Fruit fly (Drosophila melanogaster) Kc167 (cell line): ENCODE data around the gene CG8814.

Experiments used
- Myc ChIP-seq: fragments of >200 bp; optimal IDR thresholded peaks from 2 replicates; lab custom pipeline; 2017; ENCODE audit warnings: missing external identifiers
- Sin3A ChIP-seq: fragments of >200 bp; optimal IDR thresholded peaks from 2 replicates; lab custom pipeline; 2018; ENCODE audit warnings: missing external identifiers
- h ChIP-seq: fragments of >200 bp; optimal IDR thresholded peaks from 3 replicates; lab custom pipeline; 2018; ENCODE audit warnings: missing external identifiers
- insv ChIP-seq: fragments of >200 bp; optimal IDR thresholded peaks from 3 replicates; lab custom pipeline; 2018; ENCODE audit warnings: missing external identifiers
- psq ChIP-seq: fragments of >200 bp; optimal IDR thresholded peaks from 2 replicates; lab custom pipeline; 2017; ENCODE audit warnings: missing external identifiers
- ttk ChIP-seq: sonication (Bioruptor generic); optimal IDR thresholded peaks from 2 replicates; lab custom pipeline; 2017; ENCODE audit warnings: missing external identifiers

Gene CG8814

dm6 chr2L:2855773-2856615 is 18.7 kb upstream of the CG8814 start, which contains the start of the genes CG3104 and RpS21:
Gene CG3104, minus strand, starts transcription at chr2L:2855778.
Gene RpS21, plus strand, starts transcription at chr2L:2856070.
- TF ChIP-seq psq (lab: Kevin White, UChicago), result no peak
- no peak for TF ChIP-seq insv (lab: Kevin White, UChicago)
- TF ChIP-seq h (lab: Kevin White, UChicago), result no peak
- no peak for TF ChIP-seq ttk (lab: Kevin White, UChicago)
- TF ChIP-seq Sin3A, result no peak
- no peak for TF ChIP-seq Myc (lab: Kevin White, UChicago)

DNA sequence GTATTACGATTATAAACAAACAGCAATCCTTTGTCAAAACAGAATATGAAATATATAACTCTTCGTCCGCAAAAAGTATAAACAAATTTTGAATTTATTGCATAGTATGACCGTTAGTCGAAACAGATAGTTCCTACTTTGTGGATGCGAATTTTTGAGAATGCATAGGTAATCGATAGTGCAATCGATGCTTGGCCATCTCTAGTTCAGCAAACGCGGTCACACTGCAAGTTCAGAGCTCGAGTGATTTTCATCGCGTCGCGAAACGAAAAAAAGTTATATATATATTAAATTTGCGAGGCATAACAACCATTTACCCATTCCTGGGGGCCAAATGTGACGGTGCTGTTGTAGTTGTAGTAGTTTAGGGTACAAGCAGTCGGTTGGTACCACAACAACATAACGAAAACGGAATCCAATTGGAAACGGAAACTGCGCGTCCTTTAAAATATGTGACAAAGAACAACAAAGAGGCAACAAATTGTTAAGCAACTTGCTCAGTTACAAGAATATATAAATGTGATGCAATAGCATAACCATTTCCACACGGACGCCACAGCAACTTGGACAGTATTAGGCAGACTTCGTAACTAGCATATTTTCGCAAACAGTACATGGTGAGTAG is 17.6 kb upstream of the CG8814 start, which contains the start of gene CG2991:
CG2991 (plus strand) TSS at position 205 of the 625 bp plus-strand sequence.
- TF ChIP-seq psq (lab: Kevin White, UChicago), result no peak
- TF ChIP-seq Sin3A, result no peak

dm6 chr2L:2857862-2858734 is 16.6 kb upstream of the CG8814 start:
- TF ChIP-seq ttk (lab: Kevin White, UChicago) (no peak), Myc (lab: Kevin White, UChicago) (no peak), insv (lab: Kevin White, UChicago) (no peak), Sin3A (no peak), h (lab: Kevin White, UChicago) (no peak), psq (lab: Kevin White, UChicago) (no peak)

- TF ChIP-seq Sin3A (no peak), h (lab: Kevin White, UChicago) (no peak), Myc (lab: Kevin White, UChicago) (no peak), ttk (lab: Kevin White, UChicago) (no peak), psq (lab: Kevin White, UChicago) (no peak), insv (lab: Kevin White, UChicago) (no peak)
These were observed 13.4 kb upstream of the CG8814 start for dm6 chr2L:2861140-2861884.

DNA sequence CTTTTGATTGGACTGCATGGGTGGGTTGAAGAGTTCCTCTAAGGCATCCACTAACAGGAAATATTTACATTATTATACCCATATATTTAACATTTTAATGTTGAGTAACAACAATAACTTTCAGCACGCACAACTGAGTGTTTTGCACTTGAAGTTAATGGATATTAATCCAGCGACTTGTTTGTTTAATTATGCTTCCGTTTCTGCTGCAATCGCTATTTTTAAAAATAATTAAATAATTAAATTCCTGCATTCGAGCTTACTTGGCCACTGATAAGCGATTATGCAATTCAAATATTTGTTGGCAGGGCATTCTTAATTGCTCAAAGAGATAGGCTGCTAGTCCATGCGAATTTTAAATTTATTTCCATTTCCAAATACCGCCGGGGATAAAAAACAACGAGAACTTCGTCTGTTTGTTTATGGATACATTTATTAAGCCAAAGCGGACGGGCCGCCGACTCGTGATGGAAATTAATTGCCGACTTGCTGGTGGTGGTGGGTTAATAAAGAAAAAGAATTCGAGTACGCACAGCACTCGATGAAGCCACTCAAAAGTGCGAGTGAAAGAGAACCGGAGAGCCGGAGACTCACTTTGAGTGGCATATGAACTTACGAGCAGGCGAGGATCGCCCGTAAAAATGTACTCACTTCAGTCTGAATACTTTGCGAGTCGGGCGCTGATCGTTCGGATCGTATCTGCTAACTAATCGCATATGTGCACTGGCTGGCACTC is 12.6 kb upstream of the CG8814 start:
- no peak for TF ChIP-seq h (lab: Kevin White, UChicago)
- no peak for TF ChIP-seq Sin3A
- no peak for TF ChIP-seq psq (lab: Kevin White, UChicago)
- no peak for TF ChIP-seq Myc (lab: Kevin White, UChicago)
- no peak for TF ChIP-seq ttk (lab: Kevin White, UChicago)
- TF ChIP-seq insv (lab: Kevin White, UChicago), result no peak

DNA sequence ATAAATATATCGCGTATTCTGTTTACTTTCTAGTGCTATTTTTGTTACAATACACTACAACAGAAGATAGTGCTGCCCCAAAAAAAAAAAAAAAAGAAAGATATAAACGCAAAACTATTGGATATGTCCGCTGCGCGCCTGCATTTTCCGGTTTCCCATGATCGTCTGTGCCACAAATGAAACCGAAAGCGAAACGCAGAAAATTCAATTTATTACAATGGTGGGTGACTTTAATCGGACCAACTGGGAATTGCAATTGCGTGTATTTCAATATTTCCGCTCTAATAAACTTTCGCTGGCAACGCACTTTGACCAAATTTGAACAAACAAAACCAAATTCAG is 12.1 kb upstream of the CG8814 start:
- TF ChIP-seq insv (lab: Kevin White, UChicago) (no peak), Myc (lab: Kevin White, UChicago) (no peak), psq (lab: Kevin White, UChicago) (no peak), Sin3A (no peak), ttk (lab: Kevin White, UChicago) (no peak), h (lab: Kevin White, UChicago) (no peak)

DNA sequence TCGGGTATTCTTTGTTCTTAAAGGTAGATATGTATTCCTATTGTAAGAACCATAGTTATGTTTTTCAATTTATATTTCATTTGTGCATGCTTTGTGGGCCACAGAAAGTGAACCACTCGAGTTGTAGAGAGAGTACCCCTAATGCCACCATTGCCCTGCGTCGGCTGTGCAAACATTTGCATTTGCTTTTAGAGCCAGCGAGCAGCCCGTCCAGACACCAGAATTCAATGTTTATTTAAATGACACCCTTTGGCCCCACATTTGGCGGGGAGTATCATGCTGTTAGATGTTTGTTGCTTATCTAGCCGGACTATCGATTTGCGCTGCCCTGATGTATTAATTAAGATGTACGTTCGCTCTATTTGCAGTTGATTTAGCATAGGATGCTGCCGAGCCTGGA is 10.1 kb upstream of the CG8814 start:
- TF ChIP-seq ttk (lab: Kevin White, UChicago), result no peak
- no peak for TF ChIP-seq psq (lab: Kevin White, UChicago)
- TF ChIP-seq Myc (lab: Kevin White, UChicago), result no peak
- TF ChIP-seq insv (lab: Kevin White, UChicago), result no peak
- TF ChIP-seq Sin3A, result no peak
- no peak for TF ChIP-seq h (lab: Kevin White, UChicago)

DNA sequence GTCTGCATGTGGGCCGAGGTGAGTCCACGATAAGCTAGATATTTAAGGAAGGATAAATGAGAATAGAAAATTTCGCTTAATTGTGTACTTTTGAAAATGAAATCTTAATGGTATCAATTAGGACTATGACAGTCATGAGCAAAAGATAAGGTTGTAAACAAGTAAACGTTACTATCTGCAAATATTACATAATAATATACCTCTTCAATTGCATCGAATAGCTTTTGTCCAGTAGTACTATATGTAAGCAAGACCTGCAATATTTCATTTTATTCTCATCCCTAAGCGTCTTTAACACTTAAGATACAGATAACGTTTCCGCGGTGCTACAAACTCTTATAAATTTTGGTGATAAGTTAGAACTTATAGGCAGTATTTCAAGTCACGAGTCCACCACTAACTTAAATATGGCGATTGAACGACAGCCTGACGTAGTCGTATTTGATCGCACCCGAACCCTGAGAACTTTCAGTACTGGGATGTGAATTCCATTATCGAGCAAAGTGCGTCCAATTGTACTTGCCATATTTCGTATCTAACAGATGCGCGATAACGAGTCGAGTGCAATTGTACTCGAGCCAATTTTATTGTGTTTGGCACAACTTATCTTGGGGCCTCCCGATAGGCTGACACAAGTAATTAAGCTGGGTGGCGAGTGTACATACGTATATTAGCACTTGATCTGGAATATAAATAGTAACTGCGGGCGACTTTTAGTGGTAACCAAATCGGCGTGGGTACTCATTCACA is 9.0 kb upstream of the CG8814 start:
- TF ChIP-seq psq (lab: Kevin White, UChicago) (no peak), Sin3A (no peak)

DNA sequence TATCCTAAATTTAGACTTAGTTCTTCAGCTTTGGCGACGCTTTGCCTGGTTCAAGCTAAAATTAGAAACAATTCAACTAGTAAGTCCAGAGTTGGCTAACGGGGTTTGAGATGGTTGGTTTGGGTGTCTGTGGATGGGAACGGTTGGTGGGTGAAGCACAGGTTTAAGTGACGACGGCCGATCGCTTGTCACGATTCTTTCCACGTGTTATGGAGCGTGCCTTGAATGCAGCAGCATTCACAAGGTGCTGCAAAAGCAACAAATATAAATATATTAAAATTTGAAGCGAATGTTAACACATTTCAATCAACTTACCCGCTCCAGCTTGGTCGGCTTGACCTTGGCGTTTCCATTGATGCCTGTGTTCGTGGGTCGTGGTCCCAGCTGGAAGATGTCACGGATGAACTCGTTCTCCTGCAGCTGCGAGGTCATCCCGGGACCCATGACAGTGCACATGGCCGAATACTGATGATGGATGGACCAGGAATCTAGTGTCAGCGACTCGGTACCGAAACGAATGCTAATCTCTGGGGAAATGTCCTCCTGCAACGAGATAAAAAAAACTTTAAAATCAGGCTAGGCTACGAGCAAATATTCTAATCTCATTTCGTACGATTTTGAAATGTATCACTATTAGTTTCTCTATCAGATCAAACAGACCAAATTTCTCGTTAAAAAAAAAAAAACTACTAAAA is 5.5 kb upstream of the CG8814 start, which contains the start of gene CG8813:
CG8813 (plus strand) TSS at position 645 of the 695 bp plus-strand sequence.
- no peak for TF ChIP-seq psq (lab: Kevin White, UChicago)
- no peak for TF ChIP-seq insv (lab: Kevin White, UChicago)
- TF ChIP-seq ttk (lab: Kevin White, UChicago), result no peak
- no peak for TF ChIP-seq h (lab: Kevin White, UChicago)
- TF ChIP-seq Myc (lab: Kevin White, UChicago), result no peak
- no peak for TF ChIP-seq Sin3A
